Fruit fly (Drosophila melanogaster): ENCODE data around the gene Bcat.

DNA sequence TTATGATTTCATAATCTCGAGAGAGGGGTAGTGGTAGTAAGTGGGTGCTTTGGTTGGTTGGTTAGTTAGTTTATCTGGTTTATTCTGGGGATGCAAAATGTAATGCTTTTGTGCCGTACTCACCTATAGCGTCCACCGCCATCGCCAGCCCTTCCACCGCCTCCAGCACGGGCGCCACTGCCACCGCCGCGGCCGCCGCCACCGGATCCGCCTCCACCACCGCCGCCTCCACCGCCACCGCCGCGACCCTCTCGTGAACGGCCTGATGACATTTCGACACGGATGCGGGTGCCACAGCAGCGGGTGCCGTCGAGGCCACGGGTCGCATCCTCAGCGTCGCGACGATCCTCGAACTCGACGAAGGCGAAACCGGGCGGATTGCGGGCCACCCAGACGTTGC lies 12.5 kb upstream of the Bcat start:
- TF ChIP-seq Dll (optimal IDR thresholded peaks at IDR 0.05) (no peak), pan (optimal IDR thresholded peaks at IDR 0.05) (no peak), psq (optimal IDR thresholded peaks at IDR 0.05) (no peak), CG8478 (optimal IDR thresholded peaks at IDR 0.05) (no peak), usp (GFP tag; optimal IDR thresholded peaks at IDR 0.05) (no peak), EcR (GFP tag; optimal IDR thresholded peaks at IDR 0.05) (no peak)

Data from whole organism.